Fruit fly (Drosophila melanogaster) whole organism, embryonic: Measurements from ENCODE around the gene CG3448.

Source experiments
- B-H2 ChIP-seq: fragments of 200-800 bp; sonication (Bioruptor generic); optimal IDR thresholded peaks from 2 replicates; lab custom pipeline; 2018; ENCODE audit warnings: missing biosample characterization, mild to moderate bottlenecking, missing genetic modification characterization
- BEAF-32 ChIP-seq: fragments of 200-800 bp; sonication (Bioruptor generic); optimal IDR thresholded peaks from 3 replicates; lab custom pipeline; 2017; ENCODE audit warnings: missing biosample characterization, missing genetic modification characterization, mild to moderate bottlenecking, moderate library complexity, missing genetic modification reagents
- Bgb ChIP-seq: fragments of 200-800 bp; sonication (Bioruptor generic); IDR thresholded peaks from 2 replicates; pipeline ENCODE4 v1.3.6; 2022; ENCODE audit warnings: missing biosample characterization, missing genetic modification characterization; ENCODE audit not compliant: partially characterized antibody
- CG11504 ChIP-seq: fragments of 200-800 bp; sonication (Bioruptor generic); optimal IDR thresholded peaks from 3 replicates; lab custom pipeline; 2019; ENCODE audit warnings: missing biosample characterization, mild to moderate bottlenecking, missing genetic modification characterization, moderate library complexity
- CG12071 ChIP-seq: fragments of 200-800 bp; sonication (Bioruptor generic); optimal IDR thresholded peaks from 3 replicates; lab custom pipeline; 2018; ENCODE audit warnings: missing biosample characterization, mild to moderate bottlenecking, missing genetic modification characterization
- CG12769 ChIP-seq: fragments of 200-800 bp; sonication (Bioruptor generic); optimal IDR thresholded peaks from 2 replicates; lab custom pipeline; 2019; ENCODE audit warnings: missing biosample characterization, mild to moderate bottlenecking, missing genetic modification characterization, moderate library complexity
- CG13287 ChIP-seq: fragments of 200-800 bp; sonication (Bioruptor generic); IDR thresholded peaks from 2 replicates; pipeline ENCODE4 v1.3.6; 2022; ENCODE audit warnings: missing biosample characterization, missing genetic modification characterization; ENCODE audit not compliant: partially characterized antibody
- CG13424 ChIP-seq: fragments of 200-800 bp; sonication (Bioruptor generic); optimal IDR thresholded peaks from 2 replicates; lab custom pipeline; 2019; ENCODE audit warnings: missing biosample characterization, mild to moderate bottlenecking, missing genetic modification characterization, moderate library complexity
- CG1529 ChIP-seq: fragments of 200-800 bp; sonication (Bioruptor generic); optimal IDR thresholded peaks from 3 replicates; lab custom pipeline; 2018; ENCODE audit warnings: missing biosample characterization, missing genetic modification characterization
- CG17912 ChIP-seq: fragments of 200-800 bp; sonication (Bioruptor generic); optimal IDR thresholded peaks from 2 replicates; lab custom pipeline; 2018; ENCODE audit warnings: missing biosample characterization, mild to moderate bottlenecking, missing genetic modification characterization
- CG2678 ChIP-seq: fragments of 200-800 bp; sonication (Bioruptor generic); optimal IDR thresholded peaks from 3 replicates; lab custom pipeline; 2019; ENCODE audit warnings: missing biosample characterization, mild to moderate bottlenecking, missing genetic modification characterization, moderate library complexity
- CG31388 ChIP-seq: fragments of 200-800 bp; sonication (Bioruptor generic); optimal IDR thresholded peaks from 2 replicates; lab custom pipeline; 2016; ENCODE audit warnings: missing biosample characterization, missing genetic modification characterization
- CG3163 ChIP-seq: fragments of 200-800 bp; sonication (Bioruptor generic); optimal IDR thresholded peaks from 3 replicates; lab custom pipeline; 2016; ENCODE audit warnings: missing biosample characterization, missing genetic modification characterization
- CG33557 ChIP-seq: fragments of 200-800 bp; sonication (Bioruptor generic); optimal IDR thresholded peaks from 2 replicates; lab custom pipeline; 2019; ENCODE audit warnings: missing biosample characterization, mild to moderate bottlenecking, missing genetic modification characterization, moderate library complexity
- CG4820 ChIP-seq: fragments of 200-800 bp; sonication (Bioruptor generic); optimal IDR thresholded peaks from 3 replicates; lab custom pipeline; 2016; ENCODE audit warnings: missing biosample characterization, missing genetic modification characterization
- CG5180 ChIP-seq: fragments of 200-800 bp; sonication (Bioruptor generic); optimal IDR thresholded peaks from 3 replicates; lab custom pipeline; 2017; ENCODE audit warnings: missing biosample characterization, missing genetic modification characterization, mild to moderate bottlenecking, moderate library complexity, missing genetic modification reagents
- CG5245 ChIP-seq: fragments of 200-800 bp; sonication (Bioruptor generic); optimal IDR thresholded peaks from 3 replicates; lab custom pipeline; 2016; ENCODE audit warnings: missing biosample characterization, missing genetic modification characterization
- CG6791 ChIP-seq: fragments of 200-800 bp; sonication (Bioruptor generic); IDR thresholded peaks from 3 replicates; pipeline ENCODE4 v1.3.6; 2022; ENCODE audit warnings: missing biosample characterization, missing genetic modification characterization; ENCODE audit not compliant: partially characterized antibody
- CG8290 ChIP-seq, 3 experiments: fragments of 200-800 bp; sonication (Bioruptor generic); optimal IDR thresholded peaks; 2 replicates each; lab custom pipeline; 2016 to 2019; ENCODE audit warnings: missing biosample characterization in 3 of 3, missing genetic modification characterization in 3 of 3, mild to moderate bottlenecking in 2 of 3, moderate library complexity in 1 of 3
- D ChIP-seq, 2 experiments: fragments of 200-800 bp in 1 of 2; fragments of >200 bp in 1 of 2; sonication (Bioruptor generic) in 1 of 2; optimal IDR thresholded peaks; 2 replicates in 1 of 2; 3 replicates in 1 of 2; lab custom pipeline; 2017; ENCODE audit warnings: mild to moderate bottlenecking in 1 of 2, missing biosample characterization in 1 of 2, missing genetic modification characterization in 1 of 2, missing genetic modification reagents in 1 of 2
- Ets65A ChIP-seq: fragments of 200-800 bp; sonication (Bioruptor generic); peaks from one replicate; lab custom pipeline; 2016; ENCODE audit warnings: missing biosample characterization, missing genetic modification characterization
- HLHmδ ChIP-seq: fragments of 200-800 bp; sonication (Bioruptor generic); optimal IDR thresholded peaks from 2 replicates; lab custom pipeline; 2018; ENCODE audit warnings: missing biosample characterization, mild to moderate bottlenecking, missing genetic modification characterization, moderate library complexity
- Med ChIP-seq: fragments of 200-800 bp; sonication (Bioruptor generic); peaks from one replicate; lab custom pipeline; 2016; ENCODE audit warnings: missing biosample characterization, missing genetic modification characterization, mild to moderate bottlenecking, inconsistent platforms, moderate library complexity
- Rfx ChIP-seq: fragments of 200-800 bp; sonication (Bioruptor generic); IDR thresholded peaks from 2 replicates; pipeline ENCODE4 v1.3.6; 2022; ENCODE audit warnings: missing biosample characterization, missing genetic modification characterization
- Usf ChIP-seq: fragments of 200-800 bp; sonication (Bioruptor generic); optimal IDR thresholded peaks from 2 replicates; lab custom pipeline; 2017; ENCODE audit warnings: missing genotype, missing biosample characterization, missing genetic modification characterization
- Vsx1 ChIP-seq: fragments of 200-800 bp; sonication (Bioruptor generic); optimal IDR thresholded peaks from 2 replicates; lab custom pipeline; 2017; ENCODE audit warnings: missing biosample characterization, mild to moderate bottlenecking, missing genetic modification characterization, missing genetic modification reagents
- chif ChIP-seq, 2 experiments: fragments of 200-800 bp; sonication (Bioruptor generic); optimal IDR thresholded peaks; 3 replicates each; lab custom pipeline; 2016; ENCODE audit warnings: missing biosample characterization in 2 of 2, missing genetic modification characterization in 2 of 2
- crol ChIP-seq: fragments of 200-800 bp; sonication (Bioruptor generic); IDR thresholded peaks from 2 replicates; pipeline ENCODE4 v1.3.6; 2022; ENCODE audit warnings: missing biosample characterization, missing genetic modification characterization
- en ChIP-seq: fragments of 200-800 bp; sonication (Bioruptor generic); optimal IDR thresholded peaks from 2 replicates; lab custom pipeline; 2016; ENCODE audit warnings: missing biosample characterization, missing genetic modification characterization
- eve ChIP-seq, 2 experiments: fragments of >200 bp; optimal IDR thresholded peaks; 2 replicates each; lab custom pipeline; 2017; ENCODE audit warnings: missing biosample characterization in 2 of 2, missing genetic modification characterization in 2 of 2
- exex ChIP-seq: fragments of 200-800 bp; sonication (Bioruptor generic); optimal IDR thresholded peaks from 4 replicates; lab custom pipeline; 2018; ENCODE audit warnings: missing biosample characterization, mild to moderate bottlenecking, missing genetic modification characterization, moderate library complexity
- ftz-f1 ChIP-seq: fragments of 200-800 bp; sonication (Bioruptor generic); optimal IDR thresholded peaks from 2 replicates; lab custom pipeline; 2016; ENCODE audit warnings: missing biosample characterization, missing genetic modification characterization
- gcm2 ChIP-seq: fragments of 200-800 bp; sonication (Bioruptor generic); optimal IDR thresholded peaks from 2 replicates; lab custom pipeline; 2016; ENCODE audit warnings: missing biosample characterization, missing genetic modification characterization
- grn ChIP-seq: fragments of 200-800 bp; sonication (Bioruptor generic); optimal IDR thresholded peaks from 3 replicates; lab custom pipeline; 2017; ENCODE audit warnings: missing biosample characterization, missing genetic modification characterization
- lola ChIP-seq, 3 experiments: fragments of >200 bp in 2 of 3; fragments of 200-800 bp in 1 of 3; sonication (Bioruptor generic) in 1 of 3; optimal IDR thresholded peaks; 2 replicates each; lab custom pipeline; 2017 to 2019; ENCODE audit warnings: missing biosample characterization in 3 of 3, missing genetic modification characterization in 3 of 3, mild to moderate bottlenecking in 1 of 3, moderate library complexity in 1 of 3
- nau ChIP-seq: fragments of 200-800 bp; sonication (Bioruptor generic); optimal IDR thresholded peaks from 3 replicates; lab custom pipeline; 2017; ENCODE audit warnings: missing biosample characterization, mild to moderate bottlenecking, missing genetic modification characterization, missing genetic modification reagents
- nerfin-1 ChIP-seq: fragments of 200-800 bp; sonication (Bioruptor generic); optimal IDR thresholded peaks from 3 replicates; lab custom pipeline; 2019; ENCODE audit warnings: missing biosample characterization, mild to moderate bottlenecking, missing genetic modification characterization, moderate library complexity
- prd ChIP-seq, 3 experiments: fragments of >200 bp in 2 of 3; fragments of 200-800 bp in 1 of 3; sonication (Bioruptor generic) in 1 of 3; optimal IDR thresholded peaks in 2 of 3; IDR thresholded peaks in 1 of 3; 2 replicates in 2 of 3; 3 replicates in 1 of 3; pipeline versions ENCODE4 v1.3.6 to Lab custom; 2017 to 2022; ENCODE audit warnings: missing biosample characterization in 1 of 3, missing genetic modification characterization in 1 of 3
- pzg ChIP-seq: fragments of 200-800 bp; sonication (Bioruptor generic); optimal IDR thresholded peaks from 3 replicates; lab custom pipeline; 2018; ENCODE audit warnings: missing biosample characterization, mild to moderate bottlenecking, missing genetic modification characterization, moderate library complexity
- sens ChIP-seq: fragments of 200-800 bp; sonication (Bioruptor generic); peaks from one replicate; lab custom pipeline; 2016; ENCODE audit warnings: missing biosample characterization, missing genetic modification characterization
- seq ChIP-seq: fragments of 200-800 bp; sonication (Bioruptor generic); IDR thresholded peaks from 2 replicates; pipeline ENCODE4 v1.3.6; 2022; ENCODE audit warnings: missing biosample characterization, missing genetic modification characterization
- sna ChIP-seq: fragments of 200-800 bp; sonication (Bioruptor generic); IDR thresholded peaks from 2 replicates; pipeline ENCODE4 v1.3.6; 2022; ENCODE audit warnings: missing biosample characterization, missing genetic modification characterization; ENCODE audit not compliant: partially characterized antibody
- tll ChIP-seq, 2 experiments: fragments of 200-800 bp in 1 of 2; fragments of >200 bp in 1 of 2; sonication (Bioruptor generic) in 1 of 2; optimal IDR thresholded peaks; 2 replicates each; lab custom pipeline; 2017 to 2019; ENCODE audit warnings: missing biosample characterization in 2 of 2, missing genetic modification characterization in 2 of 2, mild to moderate bottlenecking in 1 of 2, moderate library complexity in 1 of 2
- tx ChIP-seq: fragments of 200-800 bp; sonication (Bioruptor generic); optimal IDR thresholded peaks from 2 replicates; lab custom pipeline; 2016; ENCODE audit warnings: missing biosample characterization, missing genetic modification characterization
- unpg ChIP-seq: fragments of 200-800 bp; sonication (Bioruptor generic); optimal IDR thresholded peaks from 3 replicates; lab custom pipeline; 2018; ENCODE audit warnings: missing biosample characterization, mild to moderate bottlenecking, missing genetic modification characterization, moderate library complexity
- zf30C ChIP-seq: fragments of 200-800 bp; sonication (Bioruptor generic); optimal IDR thresholded peaks from 3 replicates; lab custom pipeline; 2018; ENCODE audit warnings: missing biosample characterization, mild to moderate bottlenecking, missing genetic modification characterization

Gene CG3448

dm6 chr3L:9423757-9424527 lies 27.4 kb downstream of the CG3448 start (continued):
- TF ChIP-seq pzg (GFP tag; lab: Kevin White, UChicago) (peak; percentile 4), CG11504 (tag; lab: Kevin White, UChicago) (no peak), lola (GFP tag; optimal IDR thresholded peaks at IDR 0.05; lab: Kevin White, UChicago) (no peak), crol (no peak), eve (GFP tag; optimal IDR thresholded peaks at IDR 0.05; lab: Kevin White, UChicago) (no peak), CG13287 (GFP tag; lab: Robert Waterston, UW) (0 out of 2 replicates have a peak, but pooled peaks have one; percentile 5), nerfin-1 (tag; lab: Kevin White, UChicago) (no peak), CG13424 (no peak), CG12071 (GFP tag; lab: Kevin White, UChicago) (no peak), en (GFP tag; lab: Kevin White, UChicago) (no peak), grn (peak; percentile 85), Rfx (GFP tag; lab: Robert Waterston, UW) (no peak), CG1529 (GFP tag; lab: Kevin White, UChicago) (no peak), Vsx1 (GFP tag; lab: Kevin White, UChicago) (no peak), CG5245 (GFP tag; lab: Kevin White, UChicago) (no peak), unpg (GFP tag; lab: Kevin White, UChicago) (no peak), CG8290 (GFP tag; optimal IDR thresholded peaks at IDR 0.05; lab: Kevin White, UChicago) (no peak), CG8290 (tag; optimal IDR thresholded peaks at IDR 0.05; lab: Kevin White, UChicago) (peak in 1 of 2 experiments; percentile 26), chif (GFP tag; optimal IDR thresholded peaks at IDR 0.05; lab: Kevin White, UChicago) (no peak), CG33557 (GFP tag; lab: Kevin White, UChicago) (no peak), prd (optimal IDR thresholded peaks at IDR 0.05; lab: Kevin White, UChicago) (no peak), prd (GFP tag; IDR thresholded peaks at IDR 0.05; lab: Robert Waterston, UW) (0 out of 3 replicates have a peak, but pooled peaks have one; percentile 19), ftz-f1 (GFP tag; lab: Kevin White, UChicago) (peak; percentile 38), sens (GFP tag; lab: Kevin White, UChicago) (no peak), exex (tag; lab: Kevin White, UChicago) (peak; percentile 61), sna (GFP tag; lab: Robert Waterston, UW) (peak; percentile 12; the same call in 1 of the 2 replicates), BEAF-32 (GFP tag; lab: Kevin White, UChicago) (peak; percentile 8), Ets65A (GFP tag; lab: Kevin White, UChicago) (peak; percentile 66), CG12769 (tag; lab: Kevin White, UChicago) (peak; percentile 7), nau (no peak), CG4820 (GFP tag; lab: Kevin White, UChicago) (no peak), seq (GFP tag; lab: Robert Waterston, UW) (no peak), CG31388 (GFP tag; lab: Kevin White, UChicago) (no peak), CG6791 (GFP tag; lab: Robert Waterston, UW) (no peak), HLHmδ (GFP tag; lab: Kevin White, UChicago) (no peak), Bgb (GFP tag; lab: Robert Waterston, UW) (0 out of 2 replicates have a peak, but pooled peaks have one; percentile 20), Usf (GFP tag; lab: Kevin White, UChicago) (no peak), B-H2 (GFP tag; lab: Kevin White, UChicago) (no peak), CG2678 (tag; lab: Kevin White, UChicago) (no peak), CG3163 (GFP tag; lab: Kevin White, UChicago) (no peak), tx (no peak), CG5180 (no peak), Med (GFP tag; lab: Kevin White, UChicago) (peak; percentile 69), tll (GFP tag; optimal IDR thresholded peaks at IDR 0.05; lab: Kevin White, UChicago) (no peak), CG17912 (no peak), zf30C (GFP tag; lab: Kevin White, UChicago) (peak; percentile 38), gcm2 (GFP tag; lab: Kevin White, UChicago) (no peak), D (optimal IDR thresholded peaks at IDR 0.05; lab: Kevin White, UChicago) (no peak), D (GFP tag; optimal IDR thresholded peaks at IDR 0.05; lab: Kevin White, UChicago) (no peak)
